Fruit fly (Drosophila melanogaster): ENCODE data around the gene CG31115.

Gene CG31115

dm6 chr3R:25064907-25065841 lies 28.4 kb downstream of the CG31115 start, which contains the start of the genes veli and PQBP1:
veli (minus strand) TSS chr3R:25065591.
PQBP1 (plus strand) TSS chr3R:25065791.
- TF ChIP-seq CTCF (optimal IDR thresholded peaks at IDR 0.05) (no peak), CG8478 (optimal IDR thresholded peaks at IDR 0.05) (no peak)

dm6 chr3R:25066856-25067255 lies 30.1 kb downstream of the CG31115 start:
- no peak for TF ChIP-seq CTCF (optimal IDR thresholded peaks at IDR 0.05)
- TF ChIP-seq CG8478 (optimal IDR thresholded peaks at IDR 0.05): no peak

dm6 chr3R:25069569-25069968 lies 32.8 kb downstream of the CG31115 start, which contains the start of the genes Stt3B and CG11839:
Stt3B (minus strand) TSS chr3R:25069637.
CG11839 (plus strand) TSS chr3R:25069927.
- TF ChIP-seq CTCF (optimal IDR thresholded peaks at IDR 0.05): no peak
- no peak for TF ChIP-seq CG8478 (optimal IDR thresholded peaks at IDR 0.05)

dm6 chr3R:25070871-25071270 lies 34.1 kb downstream of the CG31115 start, which contains the start of gene CG11836:
CG11836 (plus strand) TSS chr3R:25071126.
- TF ChIP-seq CTCF (optimal IDR thresholded peaks at IDR 0.05) (no peak), CG8478 (optimal IDR thresholded peaks at IDR 0.05) (no peak)

- no peak for TF ChIP-seq CTCF (optimal IDR thresholded peaks at IDR 0.05)
- no peak for TF ChIP-seq CG8478 (optimal IDR thresholded peaks at IDR 0.05)
These were observed 37.8 kb downstream of the CG31115 start, which contains the start of the genes shams and CG11920 for dm6 chr3R:25074558-25074964. shams (minus strand) TSS chr3R:25074607. CG11920 (plus strand) TSS chr3R:25074877.

- TF ChIP-seq CG8478 (optimal IDR thresholded peaks at IDR 0.05) (no peak), CTCF (optimal IDR thresholded peaks at IDR 0.05) (no peak)
These were observed 40.6 kb downstream of the CG31115 start for dm6 chr3R:25077280-25077820.

- no peak for TF ChIP-seq CG8478 (optimal IDR thresholded peaks at IDR 0.05)
- no peak for TF ChIP-seq CTCF (optimal IDR thresholded peaks at IDR 0.05)
These were observed 41.9 kb downstream of the CG31115 start for dm6 chr3R:25078665-25079064.

dm6 chr3R:25080446-25080845 lies 43.7 kb downstream of the CG31115 start:
- no peak for TF ChIP-seq CG8478 (optimal IDR thresholded peaks at IDR 0.05)
- TF ChIP-seq CTCF (optimal IDR thresholded peaks at IDR 0.05): peak in 1 of 2 experiments; percentile 30

- no peak for TF ChIP-seq CTCF (optimal IDR thresholded peaks at IDR 0.05)
- TF ChIP-seq CG8478 (optimal IDR thresholded peaks at IDR 0.05): no peak
These were observed 45.6 kb downstream of the CG31115 start, which contains the start of gene fd96Ca for dm6 chr3R:25082348-25082747. fd96Ca (plus strand) TSS chr3R:25082684.

All from S2 (cell line).